Fruit fly (Drosophila melanogaster): ENCODE results near the gene f-cup.

DNA sequence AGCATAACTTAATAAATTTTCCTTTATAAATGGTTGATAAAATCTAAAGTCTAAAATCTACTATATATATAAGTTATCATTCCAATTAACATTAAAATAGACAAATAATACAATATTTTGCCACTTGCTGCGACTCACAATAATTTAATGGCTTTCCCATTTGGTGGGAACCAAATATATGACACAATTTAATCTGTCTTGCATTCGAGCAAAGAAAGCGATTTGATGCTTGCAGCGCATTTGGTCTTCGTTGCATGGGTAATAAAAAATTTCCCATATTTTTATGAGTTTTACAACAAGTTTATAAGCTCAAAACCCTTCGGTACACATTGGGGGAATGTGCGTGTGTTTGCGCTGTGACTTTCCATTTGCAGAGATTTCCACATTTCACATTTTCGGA lies 26.2 kb upstream of the f-cup start:
- TF ChIP-seq Dfd (GFP tag; optimal IDR thresholded peaks at IDR 0.05) (no peak), Dif (GFP tag; optimal IDR thresholded peaks at IDR 0.05; ENCODE audit: partially characterized antibody) (no peak)

All from whole organism, wandering third instar larva.